Worm (Caenorhabditis elegans): ENCODE results near the gene frpr-9.

The frpr-9 gene

DNA sequence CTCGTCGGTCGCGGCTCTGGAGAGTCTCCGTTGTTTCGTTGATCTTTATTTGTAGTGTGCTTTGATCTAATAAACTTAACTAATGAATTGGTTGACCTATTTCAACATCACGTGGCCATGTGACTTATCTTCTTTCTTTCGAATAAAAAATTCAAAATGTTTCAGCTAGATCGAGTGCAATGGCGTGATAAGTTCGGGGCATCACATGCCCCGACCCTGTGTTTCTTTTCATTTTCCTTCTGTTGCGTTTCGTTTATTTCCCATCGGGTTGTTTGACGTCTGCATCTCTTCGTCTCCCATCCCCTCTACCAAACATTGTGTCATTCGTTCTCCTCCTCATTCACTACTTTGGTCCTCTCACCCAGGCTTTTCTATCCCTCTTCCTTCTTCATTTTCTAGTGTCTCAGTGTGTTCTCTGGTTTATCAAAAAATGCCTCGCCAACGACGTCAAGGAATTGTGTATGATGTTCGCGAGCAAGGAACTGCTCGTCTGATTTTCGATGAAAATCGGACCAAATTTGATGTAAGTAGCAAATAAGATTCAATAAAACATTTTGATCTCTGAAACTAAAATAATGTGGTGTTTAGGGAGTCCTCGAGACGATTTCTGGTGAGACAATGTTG lies 40.1 kb upstream of the frpr-9 start, which contains the start of gene F17C11.4:
F17C11.4 (plus strand) TSS at position 206 of the 624 bp plus-strand sequence.
- TF ChIP-seq ceh-82 (tag; optimal IDR thresholded peaks at IDR 0.05) (peak; percentile 27 to 66 (median 35)), nhr-28 (tag; optimal IDR thresholded peaks at IDR 0.05) (no peak), fkh-8 (tag; optimal IDR thresholded peaks at IDR 0.05) (peak; percentile 71), rnt-1 (tag; optimal IDR thresholded peaks at IDR 0.05) (peak; percentile 77), mab-9 (GFP tag; IDR thresholded peaks at IDR 0.05) (peak; percentile 54; the same call in 1 of the 2 replicates), alr-1 (tag; optimal IDR thresholded peaks at IDR 0.05; ENCODE audit: borderline replicate concordance) (no peak), grh-1 (GFP tag; IDR thresholded peaks at IDR 0.05) (no peak), C34B4.2 (tag; optimal IDR thresholded peaks at IDR 0.05) (no peak), elt-3 (tag; optimal IDR thresholded peaks at IDR 0.05) (peak in 2 of 6 experiments; percentile 39 to 84), unc-130 (tag; optimal IDR thresholded peaks at IDR 0.05) (peak; percentile 98), unc-30 (tag; optimal IDR thresholded peaks at IDR 0.05) (no peak), nhr-237 (tag; optimal IDR thresholded peaks at IDR 0.05) (no peak), egl-27 (tag; optimal IDR thresholded peaks at IDR 0.05) (peak; percentile 59 to 60), snpc-4 (tag; optimal IDR thresholded peaks at IDR 0.05) (peak; percentile 71), nhr-20 (tag; optimal IDR thresholded peaks at IDR 0.05) (peak; percentile 97), lin-35 (GFP tag; optimal IDR thresholded peaks at IDR 0.05) (peak; percentile 69 to 78), aha-1 (tag; optimal IDR thresholded peaks at IDR 0.05) (no peak), efl-3 (GFP tag; optimal IDR thresholded peaks at IDR 0.05) (no peak), vab-15 (tag; optimal IDR thresholded peaks at IDR 0.05) (peak; percentile 98), lsy-2 (tag; optimal IDR thresholded peaks at IDR 0.05) (peak; percentile 80 to 81), pqm-1 (tag; optimal IDR thresholded peaks at IDR 0.05) (no peak), isw-1 (GFP tag; IDR thresholded peaks at IDR 0.05) (peak; percentile 12; the same call in 1 of the 2 replicates), dsc-1 (tag; optimal IDR thresholded peaks at IDR 0.05) (peak; percentile 67), nhr-76 (tag; optimal IDR thresholded peaks at IDR 0.05) (no peak), nhr-11 (tag; optimal IDR thresholded peaks at IDR 0.05) (peak; percentile 42), zip-4 (GFP tag; optimal IDR thresholded peaks at IDR 0.05) (peak; percentile 21), pax-3 (tag; optimal IDR thresholded peaks at IDR 0.05) (no peak), unc-98 (GFP tag; IDR thresholded peaks at IDR 0.05) (peak; percentile 57; the same call in 1 of the 2 replicates), egl-13 (tag; optimal IDR thresholded peaks at IDR 0.05) (peak; percentile 61), snu-23 (GFP tag; optimal IDR thresholded peaks at IDR 0.05) (peak; percentile 95), C16A3.4 (tag; optimal IDR thresholded peaks at IDR 0.05) (peak; percentile 66), ama-1 (optimal IDR thresholded peaks at IDR 0.05) (peak; percentile 52), mef-2 (tag; optimal IDR thresholded peaks at IDR 0.05) (peak; percentile 62), dpl-1 (GFP tag; optimal IDR thresholded peaks at IDR 0.05) (peak; percentile 48 to 63 (median 55)), ces-1 (GFP tag; optimal IDR thresholded peaks at IDR 0.05) (no peak), nhr-77 (tag; optimal IDR thresholded peaks at IDR 0.05) (peak; percentile 2), fkh-10 (GFP tag; optimal IDR thresholded peaks at IDR 0.05) (peak; percentile 35), ceh-88 (GFP tag; IDR thresholded peaks at IDR 0.05) (0 out of 2 replicates have a peak, but pooled peaks have one; percentile 17), F16B12.6 (tag; optimal IDR thresholded peaks at IDR 0.05) (no peak), hpl-2 (GFP tag; optimal IDR thresholded peaks at IDR 0.05) (no peak), ceh-63 (GFP tag; optimal IDR thresholded peaks at IDR 0.05) (no peak), ceh-8 (GFP tag; optimal IDR thresholded peaks at IDR 0.05) (peak; percentile 59), C04F5.9 (tag; optimal IDR thresholded peaks at IDR 0.05) (peak; percentile 25), fos-1 (tag; optimal IDR thresholded peaks at IDR 0.05) (peak; percentile 47), nhr-47 (tag; optimal IDR thresholded peaks at IDR 0.05) (peak; percentile 83), lir-3 (tag; optimal IDR thresholded peaks at IDR 0.05; ENCODE audit: poor library complexity) (peak; percentile 78), pag-3 (tag; optimal IDR thresholded peaks at IDR 0.05; ENCODE audit: borderline replicate concordance, insufficient read depth) (peak; percentile 70), lin-39 (tag; optimal IDR thresholded peaks at IDR 0.05) (peak; percentile 81), ztf-11 (tag; optimal IDR thresholded peaks at IDR 0.05) (no peak), nhr-84 (tag; optimal IDR thresholded peaks at IDR 0.05) (no peak), unc-62 (GFP tag; optimal IDR thresholded peaks at IDR 0.05) (no peak)

All from whole organism, L1 larva.